Fruit fly (Drosophila melanogaster) whole organism, wandering third instar larva: Measurements from ENCODE around the gene dj-1beta.

Source experiments
- Abd-B ChIP-seq: fragments of >200 bp; optimal IDR thresholded peaks from 2 replicates; lab custom pipeline; 2017; ENCODE audit warnings: missing biosample characterization, missing genetic modification characterization
- CG32264 ChIP-seq: fragments of 200-800 bp; sonication (Bioruptor generic); optimal IDR thresholded peaks from 2 replicates; lab custom pipeline; 2016; ENCODE audit warnings: missing biosample characterization, missing genetic modification characterization
- CrebA ChIP-seq: fragments of 200-800 bp; sonication (Bioruptor generic); optimal IDR thresholded peaks from 2 replicates; lab custom pipeline; 2016; ENCODE audit warnings: missing biosample characterization, mild to moderate bottlenecking, missing genetic modification characterization, borderline replicate concordance
- Dfd ChIP-seq: fragments of >200 bp; optimal IDR thresholded peaks from 2 replicates; lab custom pipeline; 2017; ENCODE audit warnings: missing biosample characterization, missing genetic modification characterization
- Dif ChIP-seq: fragments of 200-275, 200-300 bp; sonication (Bioruptor generic); optimal IDR thresholded peaks from 2 replicates; lab custom pipeline; 2018; ENCODE audit warnings: missing biosample characterization, missing genetic modification characterization; ENCODE audit not compliant: partially characterized antibody
- GATAd ChIP-seq: sonication (Bioruptor generic); optimal IDR thresholded peaks from 2 replicates; lab custom pipeline; 2016; ENCODE audit warnings: missing biosample characterization, missing genetic modification characterization
- HLH106 ChIP-seq: fragments of 200-800 bp; optimal IDR thresholded peaks from 3 replicates; lab custom pipeline; 2019; ENCODE audit warnings: missing biosample characterization, mild to moderate bottlenecking, missing genetic modification characterization, moderate library complexity
- Hnf4 ChIP-seq: fragments of 200-800 bp; sonication (Bioruptor generic); optimal IDR thresholded peaks from 2 replicates; lab custom pipeline; 2016; ENCODE audit warnings: missing biosample characterization, mild to moderate bottlenecking, missing genetic modification characterization
- Hr83 ChIP-seq: fragments of 200-300 bp; sonication (Bioruptor generic); optimal IDR thresholded peaks from 2 replicates; lab custom pipeline; 2016; ENCODE audit warnings: missing biosample characterization, mild to moderate bottlenecking, missing genetic modification characterization, moderate library complexity; ENCODE audit not compliant: poor library complexity, severe bottlenecking
- Jra ChIP-seq: sonication (Bioruptor generic); optimal IDR thresholded peaks from 2 replicates; lab custom pipeline; 2016; ENCODE audit warnings: missing biosample characterization, missing genetic modification characterization
- Mio ChIP-seq: sonication (Bioruptor generic); optimal IDR thresholded peaks from 2 replicates; lab custom pipeline; 2016; ENCODE audit warnings: missing biosample characterization, missing genetic modification characterization
- Myc ChIP-seq: fragments of >200 bp; optimal IDR thresholded peaks from 2 replicates; lab custom pipeline; 2017
- N ChIP-seq: fragments of >200 bp; optimal IDR thresholded peaks from 2 replicates; lab custom pipeline; 2018; ENCODE audit warnings: missing biosample characterization, missing external identifiers, missing genetic modification characterization
- OdsH ChIP-seq: fragments of 200-800 bp; sonication (Bioruptor generic); optimal IDR thresholded peaks from 2 replicates; lab custom pipeline; 2016; ENCODE audit warnings: missing biosample characterization, mild to moderate bottlenecking, missing genetic modification characterization
- Rel ChIP-seq, 2 experiments: fragments of 200-800 bp; sonication (Bioruptor generic) in 1 of 2; optimal IDR thresholded peaks; 2 replicates in 1 of 2; 3 replicates in 1 of 2; lab custom pipeline; 2016 to 2019; ENCODE audit warnings: mild to moderate bottlenecking in 2 of 2, missing biosample characterization in 2 of 2, missing genetic modification characterization in 2 of 2, moderate library complexity in 1 of 2
- Sp1 ChIP-seq: fragments of 200-800 bp; sonication (Bioruptor generic); optimal IDR thresholded peaks from 3 replicates; lab custom pipeline; 2019; ENCODE audit warnings: missing biosample characterization, mild to moderate bottlenecking, missing genetic modification characterization, moderate library complexity
- Vsx2 ChIP-seq: fragments of 200-300, 225-300 bp; sonication (Bioruptor generic); optimal IDR thresholded peaks from 2 replicates; lab custom pipeline; 2018; ENCODE audit warnings: missing biosample characterization, missing genetic modification characterization; ENCODE audit not compliant: partially characterized antibody
- br ChIP-seq: fragments of 200-800 bp; sonication (Bioruptor generic); optimal IDR thresholded peaks from 2 replicates; lab custom pipeline; 2016; ENCODE audit warnings: missing biosample characterization, missing genetic modification characterization
- dl ChIP-seq, 2 experiments: fragments of 175-275, 200-275 bp in 1 of 2; fragments of 200-275 bp in 1 of 2; sonication (Bioruptor generic); optimal IDR thresholded peaks; lab custom pipeline; 2018; ENCODE audit warnings: mild to moderate bottlenecking in 2 of 2, missing biosample characterization in 2 of 2, missing genetic modification characterization in 2 of 2, moderate library complexity in 2 of 2; ENCODE audit not compliant: partially characterized antibody in 2 of 2, insufficient read depth in 1 of 2
- dmrt93B ChIP-seq: fragments of 200-800 bp; sonication (Bioruptor generic); optimal IDR thresholded peaks from 2 replicates; lab custom pipeline; 2018; ENCODE audit warnings: missing biosample characterization, mild to moderate bottlenecking, missing genetic modification characterization
- dsf ChIP-seq: sonication (Bioruptor generic); optimal IDR thresholded peaks from 2 replicates; lab custom pipeline; 2016; ENCODE audit warnings: missing biosample characterization, missing genetic modification characterization, borderline replicate concordance
- ey ChIP-seq: fragments of 200-800 bp; sonication (Bioruptor generic); optimal IDR thresholded peaks from 2 replicates; lab custom pipeline; 2016; ENCODE audit warnings: missing biosample characterization, missing genetic modification characterization
- foxo ChIP-seq, 2 experiments: fragments of 200-800 bp; sonication (Bioruptor generic); optimal IDR thresholded peaks; 2 replicates in 1 of 2; 3 replicates in 1 of 2; lab custom pipeline; 2016 to 2017; ENCODE audit warnings: missing biosample characterization in 2 of 2, missing genetic modification characterization in 2 of 2
- fru ChIP-seq: fragments of 200-800 bp; sonication (Bioruptor generic); optimal IDR thresholded peaks from 3 replicates; lab custom pipeline; 2016; ENCODE audit warnings: missing biosample characterization, mild to moderate bottlenecking, missing genetic modification characterization
- h ChIP-seq: fragments of 200-800 bp; sonication (Bioruptor generic); optimal IDR thresholded peaks from 3 replicates; lab custom pipeline; 2016; ENCODE audit warnings: missing biosample characterization, mild to moderate bottlenecking, missing genetic modification characterization
- jim ChIP-seq: fragments of 175-275, 200-325 bp; sonication (Bioruptor generic); optimal IDR thresholded peaks from 2 replicates; lab custom pipeline; 2016; ENCODE audit warnings: missing biosample characterization, mild to moderate bottlenecking, missing genetic modification characterization
- lola ChIP-seq: fragments of >200 bp; optimal IDR thresholded peaks from 2 replicates; lab custom pipeline; 2017; ENCODE audit warnings: missing biosample characterization, missing genetic modification characterization
- pan ChIP-seq: fragments of >200 bp; optimal IDR thresholded peaks from 2 replicates; lab custom pipeline; 2017
- psq ChIP-seq: fragments of 200-800 bp; sonication (Bioruptor generic); optimal IDR thresholded peaks from 3 replicates; lab custom pipeline; 2017; ENCODE audit warnings: missing biosample characterization, mild to moderate bottlenecking, missing genetic modification characterization, moderate library complexity
- rgr ChIP-seq: fragments of 200-800 bp; sonication (Bioruptor generic); optimal IDR thresholded peaks from 3 replicates; lab custom pipeline; 2016; ENCODE audit warnings: missing biosample characterization, mild to moderate bottlenecking, missing genetic modification characterization
- sage ChIP-seq: fragments of 200-800 bp; sonication (Bioruptor generic); optimal IDR thresholded peaks from 2 replicates; lab custom pipeline; 2016; ENCODE audit warnings: missing biosample characterization, mild to moderate bottlenecking, missing genetic modification characterization
- sv ChIP-seq: fragments of 200-800 bp; sonication (Bioruptor generic); optimal IDR thresholded peaks from 3 replicates; lab custom pipeline; 2016; ENCODE audit warnings: missing biosample characterization, missing genetic modification characterization
- tai ChIP-seq: sonication (Bioruptor generic); optimal IDR thresholded peaks from 2 replicates; lab custom pipeline; 2016; ENCODE audit warnings: missing biosample characterization, missing genetic modification characterization
- usp ChIP-seq: fragments of >200 bp; optimal IDR thresholded peaks from 2 replicates; lab custom pipeline; 2017; ENCODE audit warnings: missing biosample characterization, missing genetic modification characterization
- woc ChIP-seq: sonication (Bioruptor generic); optimal IDR thresholded peaks from 2 replicates; lab custom pipeline; 2016; ENCODE audit warnings: missing biosample characterization, mild to moderate bottlenecking, missing genetic modification characterization

The dj-1beta gene

DNA sequence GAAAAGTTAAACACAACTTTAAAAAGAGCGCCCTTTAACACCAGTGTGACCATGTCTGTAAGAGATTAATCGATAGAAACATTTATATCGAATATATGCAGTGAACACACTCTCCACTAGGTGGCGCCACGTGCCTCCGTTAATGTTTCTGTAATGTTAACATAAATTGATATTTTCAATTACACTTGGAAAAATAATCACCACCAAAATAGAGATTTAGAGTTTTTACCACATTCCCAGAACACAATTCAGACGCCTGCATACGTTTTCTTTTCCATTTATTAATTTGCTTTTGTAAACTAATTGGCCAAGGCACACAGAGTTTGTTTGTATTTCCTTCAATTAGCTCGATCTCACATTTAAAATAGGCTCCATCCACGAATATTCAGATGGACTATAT lies 17.6 kb upstream of the dj-1beta start:
- TF ChIP-seq foxo (GFP tag; optimal IDR thresholded peaks at IDR 0.05; lab: Kevin White, UChicago), result peak in 1 of 2 experiments; percentile 32
- TF ChIP-seq tai (GFP tag; lab: Kevin White, UChicago), result no peak
- TF ChIP-seq h (GFP tag; lab: Kevin White, UChicago), result peak; percentile 46
- TF ChIP-seq psq (GFP tag; lab: Kevin White, UChicago), result no peak
- peak; percentile 58 for TF ChIP-seq fru (GFP tag; lab: Kevin White, UChicago)
- TF ChIP-seq, all 38 proteins: peak for 3

dm6 chr3R:30792959-30793358 lies 14.0 kb upstream of the dj-1beta start:
- TF ChIP-seq N (GFP tag; lab: Kevin White, UChicago) (no peak), OdsH (no peak), Abd-B (GFP tag; lab: Kevin White, UChicago) (no peak), Dfd (GFP tag; lab: Kevin White, UChicago) (peak; percentile 76)

dm6 chr3R:30794564-30795313 lies 12.2 kb upstream of the dj-1beta start:
- peak; percentile 100 for TF ChIP-seq psq (GFP tag; lab: Kevin White, UChicago)
- peak; percentile 87 for TF ChIP-seq woc (GFP tag; lab: Kevin White, UChicago)
- TF ChIP-seq sage, result no peak
- TF ChIP-seq OdsH, result peak; percentile 6
- TF ChIP-seq dsf (GFP tag; lab: Kevin White, UChicago), result no peak
- TF ChIP-seq fru (GFP tag; lab: Kevin White, UChicago), result peak; percentile 28
- TF ChIP-seq Sp1 (GFP tag; lab: Kevin White, UChicago), result no peak
- no peak for TF ChIP-seq Dfd (GFP tag; lab: Kevin White, UChicago)
- TF ChIP-seq sv (GFP tag; lab: Kevin White, UChicago), result no peak
- TF ChIP-seq h (GFP tag; lab: Kevin White, UChicago), result peak; percentile 5
- peak; percentile 34 for TF ChIP-seq Vsx2 (GFP tag; lab: Kevin White, UChicago)
- no peak for TF ChIP-seq CG32264 (GFP tag; lab: Kevin White, UChicago)
- TF ChIP-seq Dif (GFP tag; lab: Kevin White, UChicago), result no peak
- peak; percentile 2 for TF ChIP-seq br (GFP tag; lab: Kevin White, UChicago)
- no peak for TF ChIP-seq usp (GFP tag; lab: Kevin White, UChicago)
- peak; percentile 4 for TF ChIP-seq rgr
- no peak for TF ChIP-seq CrebA (GFP tag; lab: Kevin White, UChicago)
- TF ChIP-seq dl (GFP tag; optimal IDR thresholded peaks at IDR 0.05; lab: Kevin White, UChicago; ENCODE audit: insufficient read depth in 1 of 2, partially characterized antibody in 2 of 2), result peak in 1 of 2 experiments; percentile 31
- TF ChIP-seq lola (GFP tag; lab: Kevin White, UChicago), result no peak
- no peak for TF ChIP-seq dmrt93B
- no peak for TF ChIP-seq N (GFP tag; lab: Kevin White, UChicago)
- no peak for TF ChIP-seq Myc (lab: Kevin White, UChicago)
- TF ChIP-seq jim, result peak; percentile 16
- TF ChIP-seq foxo (GFP tag; optimal IDR thresholded peaks at IDR 0.05; lab: Kevin White, UChicago), result peak in 1 of 2 experiments; percentile 31
- no peak for TF ChIP-seq Mio (GFP tag; lab: Kevin White, UChicago)
- TF ChIP-seq Hr83, result no peak
- no peak for TF ChIP-seq Rel (GFP tag; optimal IDR thresholded peaks at IDR 0.05; lab: Kevin White, UChicago)
- TF ChIP-seq Rel (tag; optimal IDR thresholded peaks at IDR 0.05; lab: Kevin White, UChicago), result peak; percentile 21
- no peak for TF ChIP-seq ey (GFP tag; lab: Kevin White, UChicago)
- no peak for TF ChIP-seq GATAd (GFP tag; lab: Kevin White, UChicago)
- no peak for TF ChIP-seq Jra
- no peak for TF ChIP-seq HLH106 (tag; lab: Kevin White, UChicago)

- TF ChIP-seq lola (GFP tag; lab: Kevin White, UChicago) (no peak), fru (GFP tag; lab: Kevin White, UChicago) (peak; percentile 22), Hnf4 (GFP tag; lab: Kevin White, UChicago) (peak; percentile 51), Dif (GFP tag; lab: Kevin White, UChicago) (no peak), HLH106 (tag; lab: Kevin White, UChicago) (peak; percentile 48), h (GFP tag; lab: Kevin White, UChicago) (peak; percentile 40), ey (GFP tag; lab: Kevin White, UChicago) (peak; percentile 72), pan (lab: Kevin White, UChicago) (no peak), psq (GFP tag; lab: Kevin White, UChicago) (no peak), Sp1 (GFP tag; lab: Kevin White, UChicago) (peak; percentile 16), dsf (GFP tag; lab: Kevin White, UChicago) (no peak), N (GFP tag; lab: Kevin White, UChicago) (no peak), jim (no peak), foxo (GFP tag; optimal IDR thresholded peaks at IDR 0.05; lab: Kevin White, UChicago) (peak in 1 of 2 experiments; percentile 34), dmrt93B (peak; percentile 15), OdsH (peak; percentile 34), Mio (GFP tag; lab: Kevin White, UChicago) (no peak), rgr (peak; percentile 52)
Measured at dm6 chr3R:30796715-30797114, 10.2 kb upstream of the dj-1beta start.
